Fruit fly (Drosophila melanogaster) Kc167 (cell line): ENCODE measurements around the gene CG13058.

Experiments used
- Sin3A ChIP-seq: fragments of >200 bp; optimal IDR thresholded peaks from 2 replicates; lab custom pipeline; 2018; ENCODE audit warnings: missing external identifiers
- insv ChIP-seq: fragments of >200 bp; optimal IDR thresholded peaks from 3 replicates; lab custom pipeline; 2018; ENCODE audit warnings: missing external identifiers
- psq ChIP-seq: fragments of >200 bp; optimal IDR thresholded peaks from 2 replicates; lab custom pipeline; 2017; ENCODE audit warnings: missing external identifiers

- TF ChIP-seq Sin3A (no peak), insv (lab: Kevin White, UChicago) (no peak), psq (lab: Kevin White, UChicago) (no peak)
Observed at dm6 chr3L:16279987-16280454, 48.6 kb upstream of the CG13058 start, which contains the start of gene CG13064.
